Worm (Caenorhabditis elegans): ENCODE data around the gene C04E6.12.

The C04E6.12 gene

DNA sequence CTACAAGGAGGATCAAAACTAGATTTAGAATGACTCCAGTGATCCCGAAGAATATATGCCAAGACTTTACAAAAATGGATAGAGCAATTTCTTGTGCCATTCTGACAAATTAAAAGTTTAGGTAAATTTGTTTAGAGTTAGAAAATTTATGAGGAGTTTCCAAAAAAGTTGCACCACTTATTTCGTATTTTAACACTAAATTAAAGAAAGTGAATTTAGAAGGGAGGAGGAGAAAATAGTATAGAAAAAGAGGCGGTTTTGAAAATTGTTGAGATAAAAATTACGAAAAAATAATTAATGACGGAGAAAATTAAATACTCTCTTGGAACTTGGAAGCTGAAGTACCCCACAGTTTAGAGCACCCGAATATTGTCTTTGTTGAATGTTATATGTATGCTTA lies 13.5 kb downstream of the C04E6.12 start, which contains the start of gene srd-15:
srd-15 (minus strand) TSS at position 101 of the 400 bp plus-strand sequence.
- no peak for TF ChIP-seq aly-1 (tag; optimal IDR thresholded peaks at IDR 0.05)
- TF ChIP-seq pes-1 (GFP tag; IDR thresholded peaks at IDR 0.05), result no peak
- no peak for TF ChIP-seq flt-1 (GFP tag; IDR thresholded peaks at IDR 0.05)
- TF ChIP-seq ets-7 (tag; optimal IDR thresholded peaks at IDR 0.05), result no peak
- TF ChIP-seq hmg-4 (GFP tag; optimal IDR thresholded peaks at IDR 0.05), result no peak

DNA sequence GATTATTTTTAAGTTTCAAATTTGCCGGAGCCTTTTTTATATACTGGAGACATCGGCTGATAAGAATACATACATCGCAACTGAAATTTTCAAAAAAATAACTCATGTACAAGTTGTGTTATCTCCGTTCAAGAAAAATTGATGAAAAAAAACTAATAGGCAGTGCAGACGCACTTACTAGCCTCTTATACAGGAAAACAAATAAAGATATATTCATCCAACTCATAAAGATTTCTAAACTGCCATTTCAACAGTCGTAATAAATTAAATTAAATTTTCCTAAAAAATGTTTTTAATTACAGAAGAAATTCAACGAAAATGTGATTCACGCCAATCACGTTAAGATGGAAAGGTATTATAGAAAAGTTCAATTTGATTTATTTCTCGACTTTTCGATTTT lies 18.0 kb downstream of the C04E6.12 start, which contains the start of gene C04E6.5:
C04E6.5 (plus strand) TSS at position 301 of the 400 bp plus-strand sequence.
- no peak for TF ChIP-seq ama-1 (optimal IDR thresholded peaks at IDR 0.05)

DNA sequence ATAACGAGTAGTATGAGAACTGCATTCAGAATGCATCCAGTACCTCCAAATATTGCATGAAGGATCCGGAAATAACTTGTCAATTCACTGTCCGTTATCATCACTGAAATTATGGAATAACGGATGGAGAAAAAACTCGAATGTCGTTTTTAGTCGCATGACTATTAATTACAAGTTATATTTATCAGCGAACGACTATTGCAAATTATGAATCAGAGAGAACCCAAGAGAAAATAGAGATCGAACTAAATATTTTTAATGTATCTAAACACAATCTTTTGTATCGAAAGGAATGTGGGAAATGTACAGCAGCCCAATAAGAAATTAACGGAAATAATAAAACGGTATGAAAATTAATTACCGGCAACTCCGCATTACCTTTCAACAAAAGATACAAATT lies 19.8 kb downstream of the C04E6.12 start, which contains the start of gene srd-16:
srd-16 (minus strand) TSS at position 101 of the 400 bp plus-strand sequence.
- TF ChIP-seq ceh-13 (GFP tag; optimal IDR thresholded peaks at IDR 0.05) (no peak), tbx-37 (GFP tag; conservative IDR thresholded peaks at IDR 0.05) (no peak), F13C5.2 (tag; optimal IDR thresholded peaks at IDR 0.05) (no peak), ets-7 (tag; optimal IDR thresholded peaks at IDR 0.05) (no peak)

ce11 chrV:5895021-5895420 lies 24.8 kb downstream of the C04E6.12 start, which contains the start of gene grd-9:
TSS of gene grd-9 (plus strand) at chrV:5895321.
- TF ChIP-seq aly-1 (tag; optimal IDR thresholded peaks at IDR 0.05) (no peak), tra-4 (tag; optimal IDR thresholded peaks at IDR 0.05) (no peak), hmbx-1 (tag; optimal IDR thresholded peaks at IDR 0.05) (no peak), ceh-13 (GFP tag; optimal IDR thresholded peaks at IDR 0.05) (no peak), ama-1 (optimal IDR thresholded peaks at IDR 0.05) (no peak), pes-1 (GFP tag; IDR thresholded peaks at IDR 0.05) (no peak), ets-7 (tag; optimal IDR thresholded peaks at IDR 0.05) (no peak)

DNA sequence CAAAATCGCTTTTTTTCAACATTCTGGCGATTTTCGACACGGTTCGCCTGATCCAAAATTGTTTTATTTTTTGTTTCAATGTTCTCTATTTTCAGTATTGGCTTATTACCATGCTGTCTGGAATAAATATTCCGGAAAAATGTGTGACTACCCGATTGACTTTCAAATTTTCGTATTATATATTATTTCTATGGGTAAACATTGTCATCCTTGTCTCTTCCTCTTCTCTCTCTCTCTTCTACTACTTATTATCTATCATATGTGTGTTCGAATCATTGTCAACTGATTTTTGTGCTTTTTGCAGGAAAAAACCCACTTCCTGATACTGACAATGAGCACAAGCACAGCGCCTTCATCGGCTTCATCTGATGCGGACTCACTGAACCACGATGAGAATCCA lies 26.8 kb downstream of the C04E6.12 start, which contains the start of gene C04E6.7:
C04E6.7 (plus strand) TSS at position 301 of the 400 bp plus-strand sequence.
- TF ChIP-seq sea-1 (GFP tag; conservative IDR thresholded peaks at IDR 0.05) (no peak), hmg-4 (GFP tag; optimal IDR thresholded peaks at IDR 0.05) (no peak), hnd-1 (tag; optimal IDR thresholded peaks at IDR 0.05) (no peak), pes-1 (GFP tag; IDR thresholded peaks at IDR 0.05) (no peak), F13C5.2 (tag; optimal IDR thresholded peaks at IDR 0.05) (no peak), hmbx-1 (tag; optimal IDR thresholded peaks at IDR 0.05) (no peak), aly-1 (tag; optimal IDR thresholded peaks at IDR 0.05) (no peak), ets-7 (tag; optimal IDR thresholded peaks at IDR 0.05) (no peak), tbx-11 (GFP tag; IDR thresholded peaks at IDR 0.05) (no peak), ceh-36 (tag; optimal IDR thresholded peaks at IDR 0.05) (no peak), ama-1 (optimal IDR thresholded peaks at IDR 0.05) (no peak), tra-4 (tag; optimal IDR thresholded peaks at IDR 0.05) (no peak), B0310.2 (tag; optimal IDR thresholded peaks at IDR 0.05) (no peak), ceh-13 (GFP tag; optimal IDR thresholded peaks at IDR 0.05) (no peak), tbx-37 (GFP tag; conservative IDR thresholded peaks at IDR 0.05) (no peak), scrt-1 (GFP tag; IDR thresholded peaks at IDR 0.05) (no peak), flt-1 (GFP tag; IDR thresholded peaks at IDR 0.05) (no peak)

ce11 chrV:5891204-5891603 lies 28.6 kb downstream of the C04E6.12 start:
- TF ChIP-seq flt-1 (GFP tag; IDR thresholded peaks at IDR 0.05), result no peak
- TF ChIP-seq hmbx-1 (tag; optimal IDR thresholded peaks at IDR 0.05), result no peak
- TF ChIP-seq tbx-11 (GFP tag; IDR thresholded peaks at IDR 0.05), result no peak
- TF ChIP-seq pes-1 (GFP tag; IDR thresholded peaks at IDR 0.05), result no peak
- no peak for TF ChIP-seq ceh-36 (tag; optimal IDR thresholded peaks at IDR 0.05)
- no peak for TF ChIP-seq tra-4 (tag; optimal IDR thresholded peaks at IDR 0.05)
- no peak for TF ChIP-seq ceh-13 (GFP tag; optimal IDR thresholded peaks at IDR 0.05)

DNA sequence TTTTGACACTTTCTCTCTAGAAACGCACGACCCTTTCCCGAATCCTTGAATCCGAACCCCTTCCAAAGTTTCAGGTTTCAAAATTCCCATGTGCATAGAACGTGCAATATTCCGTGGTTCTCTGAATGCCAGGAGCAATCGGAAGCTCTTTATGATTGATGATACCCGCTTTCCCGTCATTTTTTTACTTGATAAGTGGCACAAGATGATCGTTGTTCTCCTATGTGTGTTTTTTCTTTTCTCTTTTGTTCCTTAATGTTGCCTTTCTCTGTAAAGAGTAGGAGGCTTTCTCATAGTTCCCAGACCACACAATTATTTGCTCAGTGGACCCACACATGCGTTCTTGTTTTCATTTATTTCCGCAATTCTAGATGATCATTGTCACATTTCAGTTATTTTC lies 31.0 kb downstream of the C04E6.12 start:
- TF ChIP-seq scrt-1 (GFP tag; IDR thresholded peaks at IDR 0.05) (no peak), ceh-13 (GFP tag; optimal IDR thresholded peaks at IDR 0.05) (no peak), ets-7 (tag; optimal IDR thresholded peaks at IDR 0.05) (no peak), tbx-37 (GFP tag; conservative IDR thresholded peaks at IDR 0.05) (no peak), tbx-11 (GFP tag; IDR thresholded peaks at IDR 0.05) (no peak), aly-1 (tag; optimal IDR thresholded peaks at IDR 0.05) (no peak), pes-1 (GFP tag; IDR thresholded peaks at IDR 0.05) (no peak), flt-1 (GFP tag; IDR thresholded peaks at IDR 0.05) (no peak), B0310.2 (tag; optimal IDR thresholded peaks at IDR 0.05) (no peak), tra-4 (tag; optimal IDR thresholded peaks at IDR 0.05) (no peak), hnd-1 (tag; optimal IDR thresholded peaks at IDR 0.05) (no peak), hmbx-1 (tag; optimal IDR thresholded peaks at IDR 0.05) (no peak), ceh-36 (tag; optimal IDR thresholded peaks at IDR 0.05) (no peak), hmg-4 (GFP tag; optimal IDR thresholded peaks at IDR 0.05) (no peak), ama-1 (optimal IDR thresholded peaks at IDR 0.05) (no peak), F13C5.2 (tag; optimal IDR thresholded peaks at IDR 0.05) (no peak), sea-1 (GFP tag; conservative IDR thresholded peaks at IDR 0.05) (no peak)

ce11 chrV:5883735-5884134 lies 36.1 kb downstream of the C04E6.12 start, which contains the start of gene C04E6.8:
TSS of gene C04E6.8 (minus strand) at chrV:5883835.
- TF ChIP-seq hmg-4 (GFP tag; optimal IDR thresholded peaks at IDR 0.05) (no peak), sea-1 (GFP tag; conservative IDR thresholded peaks at IDR 0.05) (no peak), ets-7 (tag; optimal IDR thresholded peaks at IDR 0.05) (no peak), F13C5.2 (tag; optimal IDR thresholded peaks at IDR 0.05) (no peak), flt-1 (GFP tag; IDR thresholded peaks at IDR 0.05) (no peak), tbx-11 (GFP tag; IDR thresholded peaks at IDR 0.05) (no peak), B0310.2 (tag; optimal IDR thresholded peaks at IDR 0.05) (no peak), tra-4 (tag; optimal IDR thresholded peaks at IDR 0.05) (no peak), scrt-1 (GFP tag; IDR thresholded peaks at IDR 0.05) (no peak), ama-1 (optimal IDR thresholded peaks at IDR 0.05) (no peak), aly-1 (tag; optimal IDR thresholded peaks at IDR 0.05) (no peak), ceh-13 (GFP tag; optimal IDR thresholded peaks at IDR 0.05) (no peak), hmbx-1 (tag; optimal IDR thresholded peaks at IDR 0.05) (no peak), ceh-36 (tag; optimal IDR thresholded peaks at IDR 0.05) (no peak), tbx-37 (GFP tag; conservative IDR thresholded peaks at IDR 0.05) (no peak)
